Fruit fly (Drosophila melanogaster): ENCODE data around the gene bcn92.
A peak's percentile ranks its signal among the peaks of the same experiment; 100 is the strongest.

bcn92 gene

dm6 chrX:2194208-2195094, 45.0 kb upstream of the bcn92 start (continued):
- TF ChIP-seq CG31627 (GFP tag; optimal IDR thresholded peaks at IDR 0.05): no peak
- TF ChIP-seq CG6854 (GFP tag; optimal IDR thresholded peaks at IDR 0.05): peak; percentile 7
- no peak for TF ChIP-seq Sox102F (GFP tag; optimal IDR thresholded peaks at IDR 0.05)
- TF ChIP-seq Ets21C (GFP tag; optimal IDR thresholded peaks at IDR 0.05): no peak
- no peak for TF ChIP-seq CG8632 (GFP tag; optimal IDR thresholded peaks at IDR 0.05)
- no peak for TF ChIP-seq salr (GFP tag; optimal IDR thresholded peaks at IDR 0.05)
- no peak for TF ChIP-seq spab (GFP tag; optimal IDR thresholded peaks at IDR 0.05)
- TF ChIP-seq fd59A (GFP tag; optimal IDR thresholded peaks at IDR 0.05): no peak
- no peak for TF ChIP-seq Sox14 (GFP tag; optimal IDR thresholded peaks at IDR 0.05)
- no peak for TF ChIP-seq CG11762 (GFP tag; optimal IDR thresholded peaks at IDR 0.05; ENCODE audit: insufficient read depth)
- no peak for TF ChIP-seq achi (GFP tag; optimal IDR thresholded peaks at IDR 0.05)
- no peak for TF ChIP-seq CG10631 (GFP tag; optimal IDR thresholded peaks at IDR 0.05)
- TF ChIP-seq fkh (GFP tag; optimal IDR thresholded peaks at IDR 0.05): peak; percentile 17
- no peak for TF ChIP-seq CG8119 (GFP tag; IDR thresholded peaks at IDR 0.05)
- no peak for TF ChIP-seq CG6163 (GFP tag; IDR thresholded peaks at IDR 0.05)
- no peak for TF ChIP-seq topi (GFP tag; optimal IDR thresholded peaks at IDR 0.05)

- no peak for TF ChIP-seq CG3919 (GFP tag; optimal IDR thresholded peaks at IDR 0.05)
- no peak for TF ChIP-seq cyc (GFP tag; optimal IDR thresholded peaks at IDR 0.05)
- no peak for TF ChIP-seq fd85E (GFP tag; optimal IDR thresholded peaks at IDR 0.05)
- no peak for TF ChIP-seq Ets96B (tag; optimal IDR thresholded peaks at IDR 0.05)
- no peak for TF ChIP-seq Sox15 (GFP tag; optimal IDR thresholded peaks at IDR 0.05)
- no peak for TF ChIP-seq CG11294 (GFP tag; IDR thresholded peaks at IDR 0.05)
These were observed 44.4 kb upstream of the bcn92 start, which contains the start of gene CG14053 for dm6 chrX:2193809-2194207. CG14053 (minus strand) TSS chrX:2193909.

- TF ChIP-seq lz (GFP tag; optimal IDR thresholded peaks at IDR 0.05) (no peak), salr (GFP tag; optimal IDR thresholded peaks at IDR 0.05) (no peak), CG8319 (GFP tag; optimal IDR thresholded peaks at IDR 0.05) (no peak), vri (GFP tag; optimal IDR thresholded peaks at IDR 0.05) (peak; percentile 82), Ets21C (GFP tag; optimal IDR thresholded peaks at IDR 0.05) (no peak), svp (GFP tag) (peak; percentile 58), Sox14 (GFP tag; optimal IDR thresholded peaks at IDR 0.05) (no peak), CG15336 (GFP tag; IDR thresholded peaks at IDR 0.05) (no peak)
These were observed 43.7 kb upstream of the bcn92 start for dm6 chrX:2193158-2193557.

dm6 chrX:2191896-2192295, 42.4 kb upstream of the bcn92 start:
- TF ChIP-seq fkh (GFP tag; optimal IDR thresholded peaks at IDR 0.05) (peak; percentile 49), CG6854 (GFP tag; optimal IDR thresholded peaks at IDR 0.05) (no peak), svp (GFP tag) (peak; percentile 81)

dm6 chrX:2188888-2189287, 39.4 kb upstream of the bcn92 start, which contains the start of gene Mct1:
Mct1 (plus strand) TSS chrX:2189188.
- TF ChIP-seq acj6 (GFP tag; optimal IDR thresholded peaks at IDR 0.05) (no peak), lz (GFP tag; optimal IDR thresholded peaks at IDR 0.05) (no peak), pdm3 (GFP tag; optimal IDR thresholded peaks at IDR 0.05) (no peak), CG1621 (tag; optimal IDR thresholded peaks at IDR 0.05) (no peak), CG16779 (tag; optimal IDR thresholded peaks at IDR 0.05) (no peak), CG6276 (GFP tag; optimal IDR thresholded peaks at IDR 0.05) (no peak), achi (GFP tag; optimal IDR thresholded peaks at IDR 0.05) (no peak), CG11902 (GFP tag; optimal IDR thresholded peaks at IDR 0.05) (no peak)

All from whole organism, prepupa.